Worm (Caenorhabditis elegans) whole organism, L4 larva: ENCODE results near the gene sri-25.

Source experiments
- D1046.2 ChIP-seq: fragments of 200-800 bp; sonication (Bioruptor generic); IDR thresholded peaks from 2 replicates; pipeline ENCODE4 v1.3.6; 2022; ENCODE audit warnings: missing genetic modification characterization, missing compliant biosample characterization
- F37D6.2 ChIP-seq: sonication (generic microtip); optimal IDR thresholded peaks from 2 replicates; lab custom pipeline; 2016; ENCODE audit warnings: mild to moderate bottlenecking, missing genetic modification characterization, missing compliant biosample characterization
- R02D3.7 ChIP-seq: fragments of 150-350 bp; sonication (generic microtip); optimal IDR thresholded peaks from 3 replicates; lab custom pipeline; 2014; ENCODE audit warnings: missing biosample characterization, missing genetic modification characterization
- T26A8.4 ChIP-seq: fragments of 200-800 bp; sonication (Bioruptor generic); IDR thresholded peaks from 2 replicates; pipeline ENCODE4 v1.3.6; 2022; ENCODE audit warnings: missing genetic modification characterization, missing compliant biosample characterization
- Y105C5A.15 ChIP-seq: fragments of 200-800 bp; sonication (Bioruptor generic); IDR thresholded peaks from 2 replicates; pipeline ENCODE4 v1.3.6; 2022; ENCODE audit warnings: missing genetic modification characterization, missing compliant biosample characterization
- ZK337.2 ChIP-seq: fragments of 200-800 bp; sonication (Bioruptor generic); IDR thresholded peaks from 2 replicates; pipeline ENCODE4 v1.3.6; 2022; ENCODE audit warnings: missing genetic modification reagents, missing genetic modification characterization, missing compliant biosample characterization
- aha-1 ChIP-seq: fragments of 150-350 bp; peaks from one replicate; lab custom pipeline; 2014; ENCODE audit warnings: missing biosample characterization, missing genetic modification characterization
- attf-4 ChIP-seq: sonication (generic microtip); optimal IDR thresholded peaks from 3 replicates; lab custom pipeline; 2017; ENCODE audit warnings: missing biosample characterization, missing genetic modification characterization
- ceh-20 ChIP-seq: fragments of 200-800 bp; sonication (Bioruptor generic); IDR thresholded peaks from 2 replicates; pipeline ENCODE4 v1.3.6; 2022; ENCODE audit warnings: missing genetic modification reagents, missing genetic modification characterization, missing compliant biosample characterization
- ceh-62 ChIP-seq: sonication (generic microtip); optimal IDR thresholded peaks from 2 replicates; lab custom pipeline; 2017; ENCODE audit warnings: missing biosample characterization, missing genetic modification characterization
- dmd-9 ChIP-seq: fragments of 200-800 bp; sonication (Bioruptor generic); IDR thresholded peaks from 2 replicates; pipeline ENCODE4 v1.3.6; 2022; ENCODE audit warnings: missing genetic modification reagents, missing genetic modification characterization, missing compliant biosample characterization
- fos-1 ChIP-seq: fragments of 150-350 bp; optimal IDR thresholded peaks from 2 replicates; lab custom pipeline; 2014; ENCODE audit warnings: missing biosample characterization, missing genetic modification characterization
- hif-1 ChIP-seq, 2 experiments: sonication (generic microtip); optimal IDR thresholded peaks; 2 replicates each; lab custom pipeline; 2016 to 2017; ENCODE audit warnings: missing compliant biosample characterization in 2 of 2, missing genetic modification characterization in 2 of 2, missing genetic modification reagents in 2 of 2, missing genotype in 2 of 2, mild to moderate bottlenecking in 1 of 2
- hlh-30 ChIP-seq: sonication (generic microtip); optimal IDR thresholded peaks from 2 replicates; lab custom pipeline; 2017; ENCODE audit warnings: antibody characterized with exemption, mild to moderate bottlenecking, missing genetic modification characterization, missing compliant biosample characterization; ENCODE audit not compliant: insufficient read depth
- lin-13 ChIP-seq: fragments of 150-350 bp; optimal IDR thresholded peaks from 2 replicates; lab custom pipeline; 2014; ENCODE audit warnings: missing biosample characterization, missing genetic modification reagents, missing genetic modification characterization
- lin-38 ChIP-seq: fragments of 200-800 bp; sonication (Bioruptor generic); IDR thresholded peaks from 2 replicates; pipeline ENCODE4 v1.3.6; 2022; ENCODE audit warnings: missing genetic modification reagents, missing genetic modification characterization, missing compliant biosample characterization
- lir-3 ChIP-seq: sonication (generic microtip); optimal IDR thresholded peaks from 2 replicates; lab custom pipeline; 2016; ENCODE audit warnings: mild to moderate bottlenecking, missing genetic modification characterization, missing compliant biosample characterization
- madf-5 ChIP-seq, 2 experiments: fragments of 200-800 bp; sonication (Bioruptor generic); IDR thresholded peaks; 2 replicates each; pipeline ENCODE4 v1.3.6; 2022; ENCODE audit warnings: missing compliant biosample characterization in 2 of 2, missing genetic modification characterization in 2 of 2
- madf-9 ChIP-seq: fragments of 200-800 bp; sonication (Bioruptor generic); conservative IDR thresholded peaks from 2 replicates; pipeline ENCODE4 v1.3.6; 2022; ENCODE audit warnings: missing genetic modification reagents, missing genetic modification characterization, missing compliant biosample characterization
- mdl-1 ChIP-seq, 2 experiments: fragments of 150-350 bp in 1 of 2; sonication (generic microtip) in 1 of 2; optimal IDR thresholded peaks; 2 replicates each; lab custom pipeline; 2014 to 2017; ENCODE audit warnings: missing biosample characterization in 2 of 2, missing genetic modification characterization in 2 of 2
- mep-1 ChIP-seq: fragments of 150-350 bp; sonication (generic microtip); optimal IDR thresholded peaks from 3 replicates; lab custom pipeline; 2014; ENCODE audit warnings: missing biosample characterization, missing genetic modification characterization
- nhr-10 ChIP-seq: fragments of 150-350 bp; optimal IDR thresholded peaks from 2 replicates; lab custom pipeline; 2014; ENCODE audit warnings: missing biosample characterization, missing genetic modification characterization
- nhr-111 ChIP-seq: fragments of 200-800 bp; sonication (Bioruptor generic); optimal IDR thresholded peaks from 2 replicates; lab custom pipeline; 2018; ENCODE audit warnings: mild to moderate bottlenecking, missing genetic modification characterization, missing compliant biosample characterization
- nhr-237 ChIP-seq: sonication (generic microtip); optimal IDR thresholded peaks from 2 replicates; lab custom pipeline; 2017; ENCODE audit warnings: missing biosample characterization, missing genetic modification characterization
- nhr-28 ChIP-seq: fragments of 150-350 bp; optimal IDR thresholded peaks from 2 replicates; lab custom pipeline; 2014; ENCODE audit warnings: missing biosample characterization, missing genetic modification characterization
- nhr-6 ChIP-seq: fragments of 150-350 bp; optimal IDR thresholded peaks from 2 replicates; lab custom pipeline; 2014; ENCODE audit warnings: missing biosample characterization, missing genetic modification characterization
- pqm-1 ChIP-seq: sonication (generic microtip); optimal IDR thresholded peaks from 2 replicates; lab custom pipeline; 2017; ENCODE audit warnings: missing biosample characterization, missing genetic modification characterization
- sdz-12 ChIP-seq: fragments of 200-800 bp; sonication (Bioruptor generic); optimal IDR thresholded peaks from 2 replicates; lab custom pipeline; 2018; ENCODE audit warnings: mild to moderate bottlenecking, missing genetic modification characterization, missing compliant biosample characterization
- skn-1 ChIP-seq: fragments of 150-350 bp; optimal IDR thresholded peaks from 2 replicates; lab custom pipeline; 2014; ENCODE audit warnings: missing biosample characterization, missing genetic modification characterization
- snpc-1.2 ChIP-seq: fragments of 200-800 bp; sonication (Bioruptor generic); IDR thresholded peaks from 2 replicates; pipeline ENCODE4 v1.3.6; 2022; ENCODE audit warnings: missing genetic modification reagents, missing genetic modification characterization, missing compliant biosample characterization
- spr-3 ChIP-seq: fragments of 200-800 bp; sonication (Bioruptor generic); optimal IDR thresholded peaks from 2 replicates; lab custom pipeline; 2018; ENCODE audit warnings: mild to moderate bottlenecking, missing genetic modification characterization, missing compliant biosample characterization
- unc-130 ChIP-seq: sonication (generic microtip); optimal IDR thresholded peaks from 2 replicates; lab custom pipeline; 2016; ENCODE audit warnings: missing genetic modification reagents, missing genetic modification characterization, missing compliant biosample characterization
- unc-62 ChIP-seq, 3 experiments: fragments of 150-350 bp in 1 of 3; sonication (generic microtip); optimal IDR thresholded peaks in 2 of 3; peaks in 1 of 3; 1 replicate in 1 of 3; 2 replicates in 2 of 3; lab custom pipeline; 2014 to 2017; ENCODE audit warnings: missing biosample characterization in 3 of 3, missing genetic modification characterization in 3 of 3, missing genetic modification reagents in 3 of 3, missing genotype in 1 of 3
- ztf-11 ChIP-seq: fragments of 150-350 bp; optimal IDR thresholded peaks from 2 replicates; lab custom pipeline; 2014; ENCODE audit warnings: missing biosample characterization, missing genetic modification characterization

The sri-25 gene

DNA sequence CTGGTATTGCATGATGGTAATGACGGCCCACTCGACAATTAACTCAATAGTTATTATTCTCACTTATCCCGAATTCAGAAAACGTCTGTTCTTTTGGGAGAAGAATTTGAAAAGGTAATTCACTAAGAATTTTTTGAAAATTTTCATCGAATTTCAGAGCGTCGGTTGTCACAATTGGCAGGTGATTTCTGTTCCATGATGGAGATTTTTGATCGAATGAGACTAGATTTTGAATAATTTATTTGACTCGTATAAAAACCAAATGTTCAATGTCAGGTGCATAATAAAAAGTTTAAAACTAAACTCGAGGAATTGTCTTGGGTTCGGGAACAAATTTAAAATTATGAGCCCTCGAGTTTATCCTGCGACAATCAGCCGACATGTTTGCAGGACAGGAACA, at the start of gene sri-25:
Gene sri-25 (plus strand): TSS at position 301 of the 400 bp plus-strand sequence.
- no peak for TF ChIP-seq ceh-62 (tag; lab: Kevin White, UChicago)
- no peak for TF ChIP-seq snpc-1.2
- no peak for TF ChIP-seq nhr-237 (tag; lab: Kevin White, UChicago)
- TF ChIP-seq skn-1 (tag; lab: Kevin White, UChicago), result no peak
- no peak for TF ChIP-seq mep-1
- no peak for TF ChIP-seq dmd-9
- TF ChIP-seq, all 104 proteins: peak for 0

DNA sequence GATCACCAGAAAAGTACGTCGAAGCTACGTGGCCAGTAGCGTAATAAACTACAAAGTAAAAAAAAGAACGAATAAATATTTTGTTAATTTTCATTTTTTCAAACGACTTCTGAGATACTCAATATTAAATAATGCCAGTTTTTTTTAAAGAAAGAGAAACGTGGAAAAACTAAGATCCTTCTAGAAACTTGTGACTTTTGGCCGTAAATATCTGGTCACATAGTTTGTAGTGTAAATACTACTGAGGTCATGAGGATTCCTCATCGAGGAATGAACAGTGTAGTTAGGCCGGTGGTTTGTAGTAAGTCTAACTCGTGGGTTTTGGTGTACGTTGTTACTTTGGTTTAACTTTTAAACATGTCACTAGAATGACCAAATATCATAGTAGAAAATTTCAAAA, 48.8 kb upstream of the sri-25 start:
- TF ChIP-seq nhr-28 (tag; lab: Kevin White, UChicago) (peak; percentile 74), hlh-30 (tag; lab: Kevin White, UChicago) (peak; percentile 43)

ce11 chrV:15175459-15175858, 41.3 kb upstream of the sri-25 start, which contains the start of gene clec-47:
Gene clec-47 (plus strand): TSS chrV:15175759.
- peak; percentile 19 for TF ChIP-seq nhr-28 (tag; lab: Kevin White, UChicago)
- TF ChIP-seq ztf-11, result no peak
- TF ChIP-seq ZK337.2 (GFP tag; lab: Robert Waterston, UW), result no peak
- TF ChIP-seq F37D6.2 (tag; lab: Kevin White, UChicago), result no peak
- TF ChIP-seq hif-1 (tag; optimal IDR thresholded peaks at IDR 0.05; lab: Kevin White, UChicago), result peak in 1 of 2 experiments; percentile 31

DNA sequence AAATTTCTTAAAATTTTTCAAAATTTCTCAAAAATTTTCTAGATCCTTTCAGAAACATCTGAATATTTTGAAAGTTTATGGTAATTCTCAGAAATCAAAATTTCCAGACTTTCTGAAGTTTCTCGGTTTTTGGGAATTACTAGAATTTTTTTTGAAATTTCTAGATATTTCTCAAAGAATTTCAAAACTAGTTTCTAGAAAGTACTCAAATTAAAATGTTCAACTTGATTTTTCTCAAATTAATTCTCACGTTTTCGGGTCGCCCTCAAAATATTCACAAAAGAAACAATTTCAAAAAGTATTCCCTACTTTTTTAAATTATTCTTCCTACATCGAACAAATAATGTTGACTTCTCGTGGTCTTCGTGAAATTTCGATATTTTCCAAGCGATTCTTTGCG, 37.0 kb upstream of the sri-25 start, which contains the start of gene T09F5.10:
Gene T09F5.10 (plus strand): TSS at position 301 of the 400 bp plus-strand sequence.
- no peak for TF ChIP-seq dmd-9
- no peak for TF ChIP-seq nhr-111 (GFP tag; lab: Kevin White, UChicago)
- TF ChIP-seq lin-38 (GFP tag; lab: Robert Waterston, UW), result no peak
- TF ChIP-seq spr-3 (GFP tag; lab: Kevin White, UChicago), result no peak
- TF ChIP-seq Y105C5A.15, result no peak
- no peak for TF ChIP-seq nhr-10 (tag; lab: Kevin White, UChicago)
- no peak for TF ChIP-seq nhr-6 (tag; lab: Kevin White, UChicago)
- no peak for TF ChIP-seq ztf-11
- no peak for TF ChIP-seq F37D6.2 (tag; lab: Kevin White, UChicago)
- TF ChIP-seq ceh-20 (GFP tag; lab: Robert Waterston, UW), result no peak
- TF ChIP-seq, all 104 proteins: peak for 0

- TF ChIP-seq nhr-10 (tag; lab: Kevin White, UChicago) (no peak), madf-5 (GFP tag; IDR thresholded peaks at IDR 0.05; lab: Robert Waterston, UW) (no peak), skn-1 (tag; lab: Kevin White, UChicago) (no peak), sdz-12 (GFP tag; lab: Kevin White, UChicago) (no peak), R02D3.7 (tag; lab: Kevin White, UChicago) (no peak), mep-1 (no peak), attf-4 (tag; lab: Kevin White, UChicago) (no peak), lir-3 (tag; lab: Kevin White, UChicago) (no peak), fos-1 (tag; lab: Kevin White, UChicago) (no peak), madf-9 (GFP tag; lab: Robert Waterston, UW) (no peak), aha-1 (tag; lab: Kevin White, UChicago) (no peak), unc-130 (GFP tag; lab: Kevin White, UChicago) (no peak), ceh-62 (tag; lab: Kevin White, UChicago) (no peak), unc-62 (GFP tag; optimal IDR thresholded peaks at IDR 0.05 in 1 of 2; lab: Kevin White, UChicago) (no peak), unc-62 (tag; optimal IDR thresholded peaks at IDR 0.05; lab: Kevin White, UChicago) (no peak), pqm-1 (no peak), lin-13 (GFP tag; lab: Kevin White, UChicago) (no peak), T26A8.4 (no peak), mdl-1 (tag; optimal IDR thresholded peaks at IDR 0.05; lab: Kevin White, UChicago) (no peak), hlh-30 (tag; lab: Kevin White, UChicago) (no peak), D1046.2 (GFP tag; lab: Robert Waterston, UW) (no peak)
These were observed 34.9 kb upstream of the sri-25 start for ce11 chrV:15181899-15182298.
